Worm (Caenorhabditis elegans): ENCODE data around the gene C07A9.5.
"Not testable (repeated sequence)": the region's sequence is repeated elsewhere in the genome, so short reads cannot be mapped to it uniquely, and the experiment has no call there.

C07A9.5 gene

DNA sequence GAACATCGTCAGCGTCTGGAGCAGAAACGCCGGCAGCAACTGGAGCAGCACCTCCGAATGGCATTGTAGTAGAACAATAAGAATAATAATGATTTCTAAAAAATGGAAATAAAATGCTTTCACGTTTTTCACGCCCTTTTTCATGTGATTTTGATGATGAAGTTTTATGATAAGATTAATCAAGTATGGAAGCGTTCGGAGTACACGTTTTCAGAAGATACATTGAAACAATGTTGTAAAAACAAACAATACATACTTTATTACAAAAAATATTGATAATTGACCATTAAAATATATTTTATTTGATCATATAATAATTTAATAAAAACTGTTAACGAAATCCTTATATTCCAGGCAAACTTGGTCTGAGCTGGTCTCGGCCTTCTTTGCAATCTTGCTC is 1.4 kb downstream of the C07A9.5 start, which contains the start of gene C07A9.13:
TSS of gene C07A9.13 (minus strand) at position 101 of the 400 bp plus-strand sequence.
- not testable (repeated sequence) for TF ChIP-seq snpc-4 (GFP tag; optimal IDR thresholded peaks at IDR 0.05); snpc-4 (tag; optimal IDR thresholded peaks at IDR 0.05); attf-5 (GFP tag; optimal IDR thresholded peaks at IDR 0.05); ztf-28 (GFP tag; IDR thresholded peaks at IDR 0.05)

DNA sequence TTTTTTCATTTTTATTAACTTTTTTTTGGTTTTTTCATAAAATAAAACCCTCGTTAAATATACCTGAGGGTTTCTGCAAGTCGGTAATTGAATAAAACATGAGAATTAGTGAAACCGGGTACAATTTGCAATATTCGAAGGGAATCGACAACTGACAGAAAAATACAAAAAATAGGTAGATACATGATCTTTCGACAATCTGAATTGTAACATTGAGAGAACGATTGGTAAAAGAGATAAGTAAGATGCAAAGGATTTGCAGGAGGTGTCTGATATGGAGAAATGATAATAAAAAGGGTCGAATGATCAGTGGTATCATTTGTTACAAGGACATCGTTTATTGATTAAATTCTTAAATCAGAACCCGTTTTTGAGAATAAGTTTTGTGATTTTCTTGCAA is 3.8 kb downstream of the C07A9.5 start, which contains the start of gene ugt-60:
TSS of gene ugt-60 (minus strand) at position 233 of the 400 bp plus-strand sequence.
- TF ChIP-seq D2030.7 (GFP tag; IDR thresholded peaks at IDR 0.05): no peak

DNA sequence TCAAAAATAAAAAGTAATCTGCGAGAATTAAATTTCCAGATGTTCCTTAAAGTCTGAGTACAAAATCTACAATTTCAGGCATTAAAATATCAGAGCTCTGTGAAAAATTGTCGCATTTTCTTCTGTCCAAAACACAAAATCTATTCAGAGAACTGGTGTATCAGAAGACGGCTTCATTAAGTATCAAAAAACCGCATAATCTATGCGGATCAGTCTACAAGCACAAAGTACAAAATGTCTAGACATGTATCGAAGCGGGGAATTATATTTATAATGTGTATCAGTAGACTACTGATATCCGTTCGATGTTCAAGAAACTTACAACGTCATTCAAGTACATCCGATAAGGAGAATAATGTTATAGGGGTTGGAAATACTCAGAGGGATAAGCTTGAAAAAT is 13.1 kb downstream of the C07A9.5 start:
- TF ChIP-seq egl-44 (GFP tag; IDR thresholded peaks at IDR 0.05) (no peak), D2030.7 (GFP tag; IDR thresholded peaks at IDR 0.05) (no peak), B0261.1 (tag; optimal IDR thresholded peaks at IDR 0.05) (no peak)

DNA sequence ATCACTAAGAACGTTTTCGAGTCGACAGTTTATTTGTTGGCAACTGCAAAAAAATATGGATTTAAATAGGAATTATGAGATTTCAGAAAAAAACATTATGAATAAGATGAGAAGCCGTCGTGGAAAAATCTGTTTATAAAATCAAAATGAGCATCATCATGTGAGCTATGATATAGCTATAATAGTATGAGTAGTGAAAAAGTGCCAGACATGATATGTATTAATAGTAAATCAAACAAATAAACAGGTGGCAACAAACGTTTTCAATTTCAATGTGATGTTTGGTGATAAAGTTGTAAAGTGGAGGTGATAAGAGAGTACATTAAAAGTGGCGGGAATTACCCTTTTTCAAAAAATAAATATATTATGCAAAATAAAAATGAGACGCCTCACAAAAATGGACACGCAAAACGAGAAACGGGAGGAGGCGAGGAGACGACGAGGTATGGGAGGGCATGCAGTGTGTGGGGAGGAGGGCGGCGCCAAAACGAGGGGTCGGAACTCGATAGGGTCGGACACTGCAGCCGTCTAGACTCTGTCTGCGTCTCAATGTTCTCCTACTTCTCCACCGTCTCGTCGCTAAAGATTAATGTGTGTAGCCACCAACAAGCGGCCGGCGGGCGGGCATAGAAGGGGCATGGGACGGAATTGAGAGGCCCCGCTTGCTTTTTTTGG is 14.9 kb downstream of the C07A9.5 start, which contains the start of gene C07A9.9:
TSS of gene C07A9.9 (minus strand) at position 51 of the 675 bp plus-strand sequence.
- TF ChIP-seq nhr-27 (tag; optimal IDR thresholded peaks at IDR 0.05) (no peak), unc-62 (GFP tag; optimal IDR thresholded peaks at IDR 0.05) (no peak), F55B11.4 (tag; optimal IDR thresholded peaks at IDR 0.05; ENCODE audit: borderline replicate concordance, insufficient read depth) (no peak), F39B2.1 (GFP tag; IDR thresholded peaks at IDR 0.05) (no peak), ztf-28 (GFP tag; IDR thresholded peaks at IDR 0.05) (no peak), ztf-26 (tag; optimal IDR thresholded peaks at IDR 0.05) (peak; percentile 1), K11D2.4 (GFP tag; IDR thresholded peaks at IDR 0.05) (peak; percentile 30; the same call in 1 of the 2 replicates), chd-7 (tag; optimal IDR thresholded peaks at IDR 0.05) (peak; percentile 59), lag-1 (GFP tag; IDR thresholded peaks at IDR 0.05) (no peak), egl-44 (GFP tag; IDR thresholded peaks at IDR 0.05) (no peak), C17E4.6 (GFP tag; IDR thresholded peaks at IDR 0.05) (no peak), nhr-120 (GFP tag; IDR thresholded peaks at IDR 0.05) (no peak), die-1 (tag; optimal IDR thresholded peaks at IDR 0.05) (peak; percentile 49), ets-4 (GFP tag; optimal IDR thresholded peaks at IDR 0.05) (peak; percentile 78), athp-1 (tag; optimal IDR thresholded peaks at IDR 0.05) (no peak), snpc-3.4 (tag; optimal IDR thresholded peaks at IDR 0.05) (no peak), zim-3 (tag; optimal IDR thresholded peaks at IDR 0.05) (no peak), F22D6.2 (tag; optimal IDR thresholded peaks at IDR 0.05) (no peak), nhr-90 (tag; optimal IDR thresholded peaks at IDR 0.05) (peak; percentile 55), gei-17 (GFP tag; optimal IDR thresholded peaks at IDR 0.05) (no peak), lin-35 (GFP tag; optimal IDR thresholded peaks at IDR 0.05) (peak in 1 of 3 experiments; percentile 61), Y53G8AR.9 (GFP tag; conservative IDR thresholded peaks at IDR 0.05) (no peak), ZK185.1 (tag; optimal IDR thresholded peaks at IDR 0.05; ENCODE audit: poor library complexity, severe bottlenecking) (peak; percentile 2), attf-6 (GFP tag; IDR thresholded peaks at IDR 0.05) (no peak), nhr-80 (tag; optimal IDR thresholded peaks at IDR 0.05) (peak; percentile 95), cebp-2 (GFP tag; IDR thresholded peaks at IDR 0.05) (no peak), hmg-1.2 (GFP tag; IDR thresholded peaks at IDR 0.05) (peak; percentile 32; the same call in 1 of the 2 replicates), lin-26 (GFP tag; IDR thresholded peaks at IDR 0.05) (no peak), sptf-2 (GFP tag; optimal IDR thresholded peaks at IDR 0.05) (no peak), ceh-27 (GFP tag; optimal IDR thresholded peaks at IDR 0.05) (peak; percentile 56), let-607 (tag; optimal IDR thresholded peaks at IDR 0.05) (peak in 1 of 2 experiments; percentile 3), mcd-1 (GFP tag; IDR thresholded peaks at IDR 0.05) (no peak; the same call in 1 of the 2 replicates), hrde-1 (tag; optimal IDR thresholded peaks at IDR 0.05; ENCODE audit: borderline replicate concordance) (no peak), somi-1 (GFP tag; optimal IDR thresholded peaks at IDR 0.05) (no peak), lin-40 (tag; optimal IDR thresholded peaks at IDR 0.05) (peak; percentile 69), him-1 (tag; optimal IDR thresholded peaks at IDR 0.05) (no peak)
